Worm (Caenorhabditis elegans) whole organism, late embryonic: Measurements from ENCODE around the gene oac-59.
A peak's percentile ranks its signal among the peaks of the same experiment; 100 is the strongest.
"Not testable (repeated sequence)": the region's sequence is repeated elsewhere in the genome, so short reads cannot be mapped to it uniquely, and the experiment has no call there.

Source experiments
- C38D4.7 ChIP-seq: fragments of 200-800 bp; sonication (Bioruptor generic); optimal IDR thresholded peaks from 2 replicates; lab custom pipeline; 2018; ENCODE audit warnings: mild to moderate bottlenecking, missing genetic modification characterization, moderate library complexity, missing compliant biosample characterization
- K02D7.2 ChIP-seq: sonication (generic microtip); optimal IDR thresholded peaks from 2 replicates; lab custom pipeline; 2017; ENCODE audit warnings: mild to moderate bottlenecking, missing genetic modification characterization, missing compliant biosample characterization
- K09A11.1 ChIP-seq: sonication (generic microtip); optimal IDR thresholded peaks from 2 replicates; lab custom pipeline; 2017; ENCODE audit warnings: antibody characterized with exemption, mild to moderate bottlenecking, missing genetic modification characterization, missing compliant biosample characterization; ENCODE audit not compliant: insufficient read depth
- T23F11.4 ChIP-seq: fragments of 200-800 bp; sonication (Bioruptor generic); optimal IDR thresholded peaks from 2 replicates; lab custom pipeline; 2018; ENCODE audit warnings: mild to moderate bottlenecking, missing genetic modification characterization, missing compliant biosample characterization
- ahr-1 ChIP-seq: sonication (generic microtip); optimal IDR thresholded peaks from 2 replicates; lab custom pipeline; 2016; ENCODE audit warnings: missing genetic modification characterization, missing compliant biosample characterization
- ceh-14 ChIP-seq: sonication (generic microtip); optimal IDR thresholded peaks from 2 replicates; lab custom pipeline; 2016; ENCODE audit warnings: missing genotype, missing genetic modification characterization, missing compliant biosample characterization
- ceh-18 ChIP-seq: sonication (generic microtip); optimal IDR thresholded peaks from 2 replicates; lab custom pipeline; 2016; ENCODE audit warnings: missing genetic modification characterization, missing compliant biosample characterization
- ceh-19 ChIP-seq: fragments of 200-800 bp; sonication (Bioruptor generic); optimal IDR thresholded peaks from 2 replicates; lab custom pipeline; 2018; ENCODE audit warnings: mild to moderate bottlenecking, missing genetic modification characterization, missing compliant biosample characterization
- ceh-24 ChIP-seq: sonication (generic microtip); optimal IDR thresholded peaks from 2 replicates; lab custom pipeline; 2016; ENCODE audit warnings: mild to moderate bottlenecking, missing genetic modification characterization, missing compliant biosample characterization
- ceh-31 ChIP-seq: sonication (generic microtip); optimal IDR thresholded peaks from 2 replicates; lab custom pipeline; 2016; ENCODE audit warnings: missing genetic modification characterization, missing compliant biosample characterization
- ceh-34 ChIP-seq: sonication (generic microtip); optimal IDR thresholded peaks from 2 replicates; lab custom pipeline; 2016; ENCODE audit warnings: mild to moderate bottlenecking, missing genetic modification characterization, missing compliant biosample characterization
- ceh-45 ChIP-seq: fragments of 200-800 bp; sonication (Bioruptor generic); IDR thresholded peaks from 2 replicates; pipeline ENCODE4 v1.3.6; 2022; ENCODE audit warnings: missing genetic modification reagents, missing genetic modification characterization, missing compliant biosample characterization
- dve-1 ChIP-seq: sonication (generic microtip); optimal IDR thresholded peaks from 2 replicates; lab custom pipeline; 2017; ENCODE audit warnings: antibody characterized with exemption, mild to moderate bottlenecking, missing genetic modification characterization, missing compliant biosample characterization
- elt-2 ChIP-seq: sonication (generic microtip); optimal IDR thresholded peaks from 2 replicates; lab custom pipeline; 2016; ENCODE audit warnings: missing genetic modification reagents, missing genetic modification characterization, missing compliant biosample characterization
- elt-4 ChIP-seq: sonication (generic microtip); optimal IDR thresholded peaks from 2 replicates; lab custom pipeline; 2016; ENCODE audit warnings: missing genetic modification characterization, missing compliant biosample characterization
- fkh-6 ChIP-seq: sonication (generic microtip); optimal IDR thresholded peaks from 2 replicates; lab custom pipeline; 2016; ENCODE audit warnings: missing genetic modification characterization, missing compliant biosample characterization
- hlh-13 ChIP-seq: fragments of 200-800 bp; sonication (Bioruptor generic); optimal IDR thresholded peaks from 2 replicates; lab custom pipeline; 2018; ENCODE audit warnings: mild to moderate bottlenecking, missing genetic modification characterization, missing compliant biosample characterization
- hlh-15 ChIP-seq: sonication (generic microtip); optimal IDR thresholded peaks from 2 replicates; lab custom pipeline; 2016; ENCODE audit warnings: missing genetic modification characterization, missing compliant biosample characterization
- lim-6 ChIP-seq: sonication (generic microtip); optimal IDR thresholded peaks from 2 replicates; lab custom pipeline; 2016; ENCODE audit warnings: missing genetic modification characterization, missing compliant biosample characterization
- madf-2 ChIP-seq: sonication (generic microtip); optimal IDR thresholded peaks from 2 replicates; lab custom pipeline; 2017; ENCODE audit warnings: missing genetic modification characterization, missing compliant biosample characterization
- nhr-232 ChIP-seq: sonication (generic microtip); optimal IDR thresholded peaks from 2 replicates; lab custom pipeline; 2016; ENCODE audit warnings: missing genetic modification characterization, missing compliant biosample characterization
- odd-2 ChIP-seq: sonication (generic microtip); optimal IDR thresholded peaks from 2 replicates; lab custom pipeline; 2017; ENCODE audit warnings: antibody characterized with exemption, mild to moderate bottlenecking, missing genetic modification characterization, missing compliant biosample characterization
- pag-3 ChIP-seq: sonication (generic microtip); optimal IDR thresholded peaks from 2 replicates; lab custom pipeline; 2016; ENCODE audit warnings: missing compliant biosample characterization, missing genetic modification characterization, borderline replicate concordance
- pha-2 ChIP-seq: sonication (generic microtip); optimal IDR thresholded peaks from 2 replicates; lab custom pipeline; 2017; ENCODE audit warnings: mild to moderate bottlenecking, missing genetic modification characterization, missing compliant biosample characterization
- pha-4 ChIP-seq: fragments of 150-350 bp; optimal IDR thresholded peaks from 2 replicates; lab custom pipeline; 2018; ENCODE audit warnings: missing biosample characterization, missing genetic modification reagents, missing genetic modification characterization
- ref-2 ChIP-seq: sonication (generic microtip); optimal IDR thresholded peaks from 2 replicates; lab custom pipeline; 2016; ENCODE audit warnings: missing genetic modification characterization, missing compliant biosample characterization
- rnt-1 ChIP-seq: sonication (generic microtip); optimal IDR thresholded peaks from 2 replicates; lab custom pipeline; 2016; ENCODE audit warnings: missing genetic modification characterization, missing compliant biosample characterization
- sdc-2 ChIP-seq: sonication (generic microtip); optimal IDR thresholded peaks from 2 replicates; lab custom pipeline; 2016; ENCODE audit warnings: missing genotype, missing genetic modification characterization, missing compliant biosample characterization
- sox-4 ChIP-seq: sonication (generic microtip); optimal IDR thresholded peaks from 2 replicates; lab custom pipeline; 2017; ENCODE audit warnings: mild to moderate bottlenecking, missing genetic modification characterization, inconsistent platforms, missing compliant biosample characterization
- unc-3 ChIP-seq, 2 experiments: fragments of 200-800 bp in 1 of 2; sonication (Bioruptor generic) in 1 of 2; sonication (generic microtip) in 1 of 2; conservative IDR thresholded peaks in 1 of 2; optimal IDR thresholded peaks in 1 of 2; 2 replicates each; pipeline versions ENCODE4 v1.3.6 to Lab custom; 2016 to 2022; ENCODE audit warnings: missing compliant biosample characterization in 2 of 2, missing genetic modification characterization in 2 of 2, missing genetic modification reagents in 1 of 2
- unc-42 ChIP-seq: sonication (generic microtip); optimal IDR thresholded peaks from 2 replicates; lab custom pipeline; 2016; ENCODE audit warnings: missing genotype, missing genetic modification characterization, missing compliant biosample characterization
- unc-55 ChIP-seq: sonication (generic microtip); optimal IDR thresholded peaks from 2 replicates; lab custom pipeline; 2017; ENCODE audit warnings: missing biosample characterization, missing genetic modification reagents, missing genetic modification characterization
- unc-86 ChIP-seq: sonication (generic microtip); optimal IDR thresholded peaks from 2 replicates; lab custom pipeline; 2016; ENCODE audit warnings: missing genetic modification characterization, missing compliant biosample characterization

oac-59 gene

ce11 chrIV:12326932-12327331, 25.9 kb upstream of the oac-59 start, which contains the start of gene F19B6.3:
Gene F19B6.3 (plus strand): TSS chrIV:12327232.
- TF ChIP-seq unc-55 (GFP tag; lab: Kevin White, UChicago); pag-3 (tag; lab: Kevin White, UChicago); ref-2 (tag; lab: Kevin White, UChicago): not testable (repeated sequence)
- TF ChIP-seq, all 69 proteins: peak for 0; not testable (repeated sequence) for 69

ce11 chrIV:12311597-12311996, 10.5 kb upstream of the oac-59 start, which contains the start of gene oac-58:
Gene oac-58 (minus strand): TSS chrIV:12311697.
- TF ChIP-seq elt-4 (no peak), unc-86 (tag; lab: Kevin White, UChicago) (no peak), unc-55 (GFP tag; lab: Kevin White, UChicago) (no peak), K09A11.1 (tag; lab: Kevin White, UChicago) (no peak), pha-2 (no peak), dve-1 (tag; lab: Kevin White, UChicago) (no peak), hlh-15 (tag; lab: Kevin White, UChicago) (no peak)

- TF ChIP-seq pag-3 (tag; lab: Kevin White, UChicago) (no peak), ceh-14 (tag; lab: Kevin White, UChicago) (no peak), ceh-19 (GFP tag; lab: Kevin White, UChicago) (no peak), sdc-2 (no peak), C38D4.7 (GFP tag; lab: Kevin White, UChicago) (no peak), rnt-1 (no peak)
Observed at ce11 chrIV:12307720-12308119, 6.7 kb upstream of the oac-59 start, which contains the start of gene oac-57. Gene oac-57 (minus strand): TSS chrIV:12307820.

- TF ChIP-seq elt-2 (tag; lab: Kevin White, UChicago) = peak; percentile 31
- no peak for TF ChIP-seq pag-3 (tag; lab: Kevin White, UChicago)
- no peak for TF ChIP-seq T23F11.4 (GFP tag; lab: Kevin White, UChicago)
Observed at ce11 chrIV:12305956-12306355, 4.9 kb upstream of the oac-59 start.

ce11 chrIV:12304750-12305149, 3.7 kb upstream of the oac-59 start:
- TF ChIP-seq nhr-232 (tag; lab: Kevin White, UChicago) (no peak), fkh-6 (tag; lab: Kevin White, UChicago) (no peak)

- TF ChIP-seq ceh-31 (no peak), ahr-1 (no peak), odd-2 (tag; lab: Kevin White, UChicago) (no peak), ceh-24 (tag; lab: Kevin White, UChicago) (no peak), ceh-45 (no peak), pha-4 (tag; lab: Kevin White, UChicago) (no peak), lim-6 (tag; lab: Kevin White, UChicago) (no peak), unc-3 (GFP tag; conservative IDR thresholded peaks at IDR 0.05; lab: Robert Waterston, UW) (no peak), unc-3 (tag; optimal IDR thresholded peaks at IDR 0.05; lab: Kevin White, UChicago) (no peak), ceh-18 (no peak), dve-1 (tag; lab: Kevin White, UChicago) (no peak), unc-55 (GFP tag; lab: Kevin White, UChicago) (no peak), K02D7.2 (no peak), hlh-15 (tag; lab: Kevin White, UChicago) (no peak), hlh-13 (GFP tag; lab: Kevin White, UChicago) (no peak), madf-2 (no peak), unc-42 (tag; lab: Kevin White, UChicago) (no peak), ceh-34 (tag; lab: Kevin White, UChicago) (no peak), sox-4 (tag; lab: Kevin White, UChicago) (no peak), rnt-1 (no peak)
Observed at ce11 chrIV:12302885-12303284, 1.8 kb upstream of the oac-59 start.
